Fruit fly (Drosophila melanogaster): Measurements from ENCODE around the gene CG12301.

dm6 chr3L:15532368-15533030 is 48.1 kb upstream of the CG12301 start:
- TF ChIP-seq rn (GFP tag; IDR thresholded peaks at IDR 0.05) (0 out of 2 replicates have a peak, but pooled peaks have one; percentile 31), CG14655 (GFP tag; optimal IDR thresholded peaks at IDR 0.05) (peak; percentile 79), fd96Ca (GFP tag; IDR thresholded peaks at IDR 0.05) (peak; percentile 51; the same call in 2 of the 3 replicates), CG10348 (GFP tag; IDR thresholded peaks at IDR 0.05) (0 out of 2 replicates have a peak, but pooled peaks have one; percentile 6), Pif1A (GFP tag; optimal IDR thresholded peaks at IDR 0.05) (no peak), CG13204 (GFP tag; optimal IDR thresholded peaks at IDR 0.05) (no peak), Pif1B (GFP tag; optimal IDR thresholded peaks at IDR 0.05) (no peak), CG8159 (tag; optimal IDR thresholded peaks at IDR 0.05) (peak; percentile 63), Snoo (tag; optimal IDR thresholded peaks at IDR 0.05) (peak; percentile 3)

Measured in whole organism, pupa.